Fruit fly (Drosophila melanogaster) whole organism, embryonic: ENCODE results near the gene Tps1.

Source experiments
- Ada2b ChIP-seq: fragments of 200-800 bp; sonication (Bioruptor generic); IDR thresholded peaks from 2 replicates; pipeline ENCODE4 v1.3.6; 2022; ENCODE audit warnings: missing biosample characterization, missing genetic modification characterization
- CG10274 ChIP-seq: fragments of 200-800 bp; sonication (Bioruptor generic); optimal IDR thresholded peaks from 3 replicates; lab custom pipeline; 2017; ENCODE audit warnings: missing biosample characterization, mild to moderate bottlenecking, missing genetic modification characterization
- CG11093 ChIP-seq: fragments of 200-800 bp; sonication (Bioruptor generic); IDR thresholded peaks from 3 replicates; pipeline ENCODE4 v1.3.6; 2022; ENCODE audit warnings: missing biosample characterization, missing genetic modification characterization
- CG11456 ChIP-seq: fragments of 200-800 bp; sonication (Bioruptor generic); IDR thresholded peaks from 3 replicates; pipeline ENCODE4 v1.3.6; 2022; ENCODE audit warnings: missing biosample characterization, missing genetic modification characterization
- CG11696 ChIP-seq: fragments of 200-800 bp; sonication (Bioruptor generic); IDR thresholded peaks from 2 replicates; pipeline ENCODE4 v1.3.6; 2022; ENCODE audit warnings: missing biosample characterization, missing genetic modification characterization
- CG12071 ChIP-seq: fragments of 200-800 bp; sonication (Bioruptor generic); optimal IDR thresholded peaks from 3 replicates; lab custom pipeline; 2018; ENCODE audit warnings: missing biosample characterization, mild to moderate bottlenecking, missing genetic modification characterization
- CG12236 ChIP-seq: fragments of 200-800 bp; sonication (Bioruptor generic); optimal IDR thresholded peaks from 2 replicates; lab custom pipeline; 2016; ENCODE audit warnings: missing biosample characterization, missing genetic modification characterization
- CG12769 ChIP-seq: fragments of 200-800 bp; sonication (Bioruptor generic); optimal IDR thresholded peaks from 2 replicates; lab custom pipeline; 2019; ENCODE audit warnings: missing biosample characterization, mild to moderate bottlenecking, missing genetic modification characterization, moderate library complexity
- CG13296 ChIP-seq: fragments of 200-800 bp; sonication (Bioruptor generic); optimal IDR thresholded peaks from 3 replicates; lab custom pipeline; 2018; ENCODE audit warnings: missing biosample characterization, mild to moderate bottlenecking, missing genetic modification characterization
- CG13424 ChIP-seq: fragments of 200-800 bp; sonication (Bioruptor generic); optimal IDR thresholded peaks from 2 replicates; lab custom pipeline; 2019; ENCODE audit warnings: missing biosample characterization, mild to moderate bottlenecking, missing genetic modification characterization, moderate library complexity
- CG17612 ChIP-seq: fragments of 200-800 bp; sonication (Bioruptor generic); IDR thresholded peaks from 2 replicates; pipeline ENCODE4 v1.3.6; 2022; ENCODE audit warnings: missing biosample characterization, missing genetic modification characterization
- CG3065 ChIP-seq: fragments of 200-800 bp; sonication (Bioruptor generic); optimal IDR thresholded peaks from 2 replicates; lab custom pipeline; 2016; ENCODE audit warnings: missing biosample characterization, missing genetic modification characterization
- CG7357 ChIP-seq: fragments of 200-800 bp; sonication (Bioruptor generic); IDR thresholded peaks from 3 replicates; pipeline ENCODE4 v1.3.6; 2022; ENCODE audit warnings: missing biosample characterization, missing genetic modification characterization
- CG7745 ChIP-seq: fragments of 200-800 bp; sonication (Bioruptor generic); optimal IDR thresholded peaks from 2 replicates; lab custom pipeline; 2018; ENCODE audit warnings: missing biosample characterization, mild to moderate bottlenecking, missing genetic modification characterization, moderate library complexity
- CG7839 ChIP-seq: fragments of 200-800 bp; sonication (Bioruptor generic); optimal IDR thresholded peaks from 3 replicates; lab custom pipeline; 2018; ENCODE audit warnings: missing biosample characterization, mild to moderate bottlenecking, missing genetic modification characterization, moderate library complexity
- CG9932 ChIP-seq: fragments of 200-800 bp; sonication (Bioruptor generic); IDR thresholded peaks from 2 replicates; pipeline ENCODE4 v1.3.6; 2022; ENCODE audit warnings: missing biosample characterization, missing genetic modification characterization
- CHES-1-like ChIP-seq: fragments of 200-800 bp; sonication (Bioruptor generic); optimal IDR thresholded peaks from 2 replicates; lab custom pipeline; 2016; ENCODE audit warnings: missing biosample characterization, missing genetic modification characterization
- E2f2 ChIP-seq: fragments of 200-800 bp; sonication (Bioruptor generic); IDR thresholded peaks from 2 replicates; pipeline ENCODE4 v1.3.6; 2022; ENCODE audit warnings: missing biosample characterization, missing genetic modification characterization
- Ets65A ChIP-seq: fragments of 200-800 bp; sonication (Bioruptor generic); peaks from one replicate; lab custom pipeline; 2016; ENCODE audit warnings: missing biosample characterization, missing genetic modification characterization
- Ets97D ChIP-seq: fragments of 200-800 bp; sonication (Bioruptor generic); optimal IDR thresholded peaks from 3 replicates; lab custom pipeline; 2016; ENCODE audit warnings: missing biosample characterization, missing genetic modification characterization
- H2.0 ChIP-seq: fragments of 200-800 bp; sonication (Bioruptor generic); IDR thresholded peaks from 2 replicates; pipeline ENCODE4 v1.3.6; 2022; ENCODE audit warnings: missing biosample characterization, missing genetic modification characterization
- HLH54F ChIP-seq: fragments of 200-800 bp; sonication (Bioruptor generic); optimal IDR thresholded peaks from 3 replicates; lab custom pipeline; 2016; ENCODE audit warnings: missing biosample characterization, missing genetic modification characterization
- HLHmδ ChIP-seq: fragments of 200-800 bp; sonication (Bioruptor generic); optimal IDR thresholded peaks from 2 replicates; lab custom pipeline; 2018; ENCODE audit warnings: missing biosample characterization, mild to moderate bottlenecking, missing genetic modification characterization, moderate library complexity
- HmgZ ChIP-seq: fragments of 200-800 bp; sonication (Bioruptor generic); optimal IDR thresholded peaks from 2 replicates; lab custom pipeline; 2018; ENCODE audit warnings: missing biosample characterization, mild to moderate bottlenecking, missing genetic modification characterization
- Jarid2 ChIP-seq: fragments of 200-800 bp; sonication (Bioruptor generic); optimal IDR thresholded peaks from 3 replicates; lab custom pipeline; 2017; ENCODE audit warnings: mild to moderate bottlenecking, missing biosample characterization, missing genetic modification reagents, missing genetic modification characterization
- Myb ChIP-seq: fragments of 200-800 bp; sonication (Bioruptor generic); optimal IDR thresholded peaks from 2 replicates; lab custom pipeline; 2016; ENCODE audit warnings: missing biosample characterization, missing genetic modification characterization
- YL-1 ChIP-seq: fragments of 200-800 bp; sonication (Bioruptor generic); optimal IDR thresholded peaks from 3 replicates; lab custom pipeline; 2017; ENCODE audit warnings: missing biosample characterization, mild to moderate bottlenecking, missing genetic modification characterization
- ab ChIP-seq: fragments of 200-800 bp; sonication (Bioruptor generic); optimal IDR thresholded peaks from 2 replicates; lab custom pipeline; 2016; ENCODE audit warnings: missing biosample characterization, missing genetic modification characterization
- amos ChIP-seq: fragments of 200-800 bp; sonication (Bioruptor generic); IDR thresholded peaks from 2 replicates; pipeline ENCODE4 v1.3.6; 2022; ENCODE audit warnings: missing biosample characterization, missing genetic modification characterization; ENCODE audit not compliant: partially characterized antibody
- caup ChIP-seq: fragments of 200-800 bp; sonication (Bioruptor generic); optimal IDR thresholded peaks from 3 replicates; lab custom pipeline; 2017; ENCODE audit warnings: missing biosample characterization, mild to moderate bottlenecking, missing genetic modification characterization, moderate library complexity; ENCODE audit not compliant: severe bottlenecking
- cwo ChIP-seq: fragments of 200-800 bp; sonication (Bioruptor generic); optimal IDR thresholded peaks from 3 replicates; lab custom pipeline; 2017; ENCODE audit warnings: missing biosample characterization, missing genetic modification characterization, mild to moderate bottlenecking, moderate library complexity, missing genetic modification reagents
- dpn ChIP-seq, 2 experiments: fragments of 200-800 bp; sonication (Bioruptor generic); optimal IDR thresholded peaks; 3 replicates each; lab custom pipeline; 2016; ENCODE audit warnings: missing biosample characterization in 2 of 2, missing genetic modification characterization in 2 of 2
- esg ChIP-seq: fragments of 200-800 bp; sonication (Bioruptor generic); conservative IDR thresholded peaks from 2 replicates; pipeline ENCODE4 v1.3.6; 2022; ENCODE audit warnings: missing biosample characterization, missing genetic modification characterization
- exex ChIP-seq: fragments of 200-800 bp; sonication (Bioruptor generic); optimal IDR thresholded peaks from 4 replicates; lab custom pipeline; 2018; ENCODE audit warnings: missing biosample characterization, mild to moderate bottlenecking, missing genetic modification characterization, moderate library complexity
- grau ChIP-seq: fragments of 200-800 bp; optimal IDR thresholded peaks from 3 replicates; lab custom pipeline; 2019; ENCODE audit warnings: missing biosample characterization, mild to moderate bottlenecking, missing genetic modification characterization, moderate library complexity
- gro ChIP-seq: fragments of 200-800 bp; sonication (Bioruptor generic); optimal IDR thresholded peaks from 2 replicates; lab custom pipeline; 2016; ENCODE audit warnings: missing biosample characterization, missing genetic modification characterization
- her ChIP-seq: fragments of 200-800 bp; sonication (Bioruptor generic); optimal IDR thresholded peaks from 2 replicates; lab custom pipeline; 2016; ENCODE audit warnings: missing biosample characterization, missing genetic modification characterization
- hth ChIP-seq: fragments of >200 bp; optimal IDR thresholded peaks from 2 replicates; lab custom pipeline; 2017; ENCODE audit warnings: inconsistent platforms
- jigr1 ChIP-seq: fragments of 200-800 bp; sonication (Bioruptor generic); IDR thresholded peaks from 3 replicates; pipeline ENCODE4 v1.3.6; 2022; ENCODE audit warnings: missing biosample characterization, missing genetic modification characterization
- kay ChIP-seq: fragments of 200-800 bp; sonication (Bioruptor generic); optimal IDR thresholded peaks from 2 replicates; lab custom pipeline; 2016; ENCODE audit warnings: missing biosample characterization, missing genetic modification characterization
- klu ChIP-seq: fragments of 200-800 bp; sonication (Bioruptor generic); IDR thresholded peaks from 2 replicates; pipeline ENCODE4 v1.3.6; 2022; ENCODE audit warnings: missing biosample characterization, missing genetic modification characterization
- lab ChIP-seq: fragments of 200-800 bp; sonication (Bioruptor generic); optimal IDR thresholded peaks from 3 replicates; lab custom pipeline; 2017; ENCODE audit warnings: missing biosample characterization, missing genetic modification characterization, mild to moderate bottlenecking, moderate library complexity, missing genetic modification reagents
- nau ChIP-seq: fragments of 200-800 bp; sonication (Bioruptor generic); optimal IDR thresholded peaks from 3 replicates; lab custom pipeline; 2017; ENCODE audit warnings: missing biosample characterization, mild to moderate bottlenecking, missing genetic modification characterization, missing genetic modification reagents
- peb ChIP-seq: fragments of 200-800 bp; sonication (Bioruptor generic); IDR thresholded peaks from 2 replicates; pipeline ENCODE4 v1.3.6; 2022; ENCODE audit warnings: missing biosample characterization, missing genetic modification characterization
- pnt ChIP-seq: fragments of 200-800 bp; sonication (Bioruptor generic); optimal IDR thresholded peaks from 3 replicates; lab custom pipeline; 2016; ENCODE audit warnings: missing biosample characterization, missing genetic modification characterization
- pros ChIP-seq: fragments of 200-800 bp; sonication (Bioruptor generic); optimal IDR thresholded peaks from 3 replicates; lab custom pipeline; 2019; ENCODE audit warnings: missing biosample characterization, mild to moderate bottlenecking, missing genetic modification characterization, moderate library complexity
- sr ChIP-seq: fragments of 200-800 bp; sonication (Bioruptor generic); IDR thresholded peaks from 3 replicates; pipeline ENCODE4 v1.3.6; 2022; ENCODE audit warnings: missing biosample characterization, missing genetic modification characterization
- unc-4 ChIP-seq: fragments of 200-800 bp; sonication (Bioruptor generic); IDR thresholded peaks from 2 replicates; pipeline ENCODE4 v1.3.6; 2022; ENCODE audit warnings: missing biosample characterization, missing genetic modification characterization; ENCODE audit not compliant: partially characterized antibody
- vvl ChIP-seq: fragments of 200-800 bp; sonication (Bioruptor generic); IDR thresholded peaks from 2 replicates; pipeline ENCODE4 v1.3.6; 2022; ENCODE audit warnings: missing biosample characterization, missing genetic modification characterization
- wor ChIP-seq: fragments of 200-800 bp; sonication (Bioruptor generic); IDR thresholded peaks from 2 replicates; pipeline ENCODE4 v1.3.6; 2022; ENCODE audit warnings: missing biosample characterization, missing genetic modification characterization

The Tps1 gene

dm6 chr2L:4371516-4372136 is 16.5 kb upstream of the Tps1 start (continued):
- peak; percentile 75 for TF ChIP-seq CG7839 (tag; lab: Kevin White, UChicago)
- TF ChIP-seq CG17612 = peak; percentile 27; the same call in 1 of the 2 replicates
- peak; percentile 35 for TF ChIP-seq CG13296 (GFP tag; lab: Kevin White, UChicago)
- TF ChIP-seq caup (GFP tag; lab: Kevin White, UChicago) = no peak
- peak; percentile 75 for TF ChIP-seq grau (tag; lab: Kevin White, UChicago)
- peak; percentile 31 for TF ChIP-seq nau (GFP tag; lab: Kevin White, UChicago)
- TF ChIP-seq CG7745 (tag; lab: Kevin White, UChicago) = peak; percentile 42
- no peak for TF ChIP-seq H2.0 (GFP tag; lab: Robert Waterston, UW)
- TF ChIP-seq peb = no peak
- peak; percentile 85 for TF ChIP-seq Jarid2 (GFP tag; lab: Kevin White, UChicago)
- TF ChIP-seq CG11696 (GFP tag; lab: Robert Waterston, UW) = no peak
- no peak for TF ChIP-seq Ets97D (GFP tag; lab: Kevin White, UChicago)
- no peak for TF ChIP-seq CG12071
- TF ChIP-seq HLH54F = no peak
- 0 out of 3 replicates have a peak, but pooled peaks have one; percentile 15 for TF ChIP-seq CG7357
- TF ChIP-seq Ada2b (GFP tag; lab: Robert Waterston, UW) = no peak
- no peak for TF ChIP-seq unc-4
- TF ChIP-seq amos (GFP tag; lab: Robert Waterston, UW) = peak; percentile 34
- TF ChIP-seq HLHmδ (GFP tag; lab: Kevin White, UChicago) = peak; percentile 90
- peak; percentile 18; the same call in 1 of the 2 replicates for TF ChIP-seq E2f2 (GFP tag; lab: Robert Waterston, UW)
- TF ChIP-seq CG11093 (GFP tag; lab: Robert Waterston, UW) = 0 out of 3 replicates have a peak, but pooled peaks have one; percentile 15
- peak; percentile 58 for TF ChIP-seq vvl (GFP tag; lab: Robert Waterston, UW)
- TF ChIP-seq sr (GFP tag; lab: Robert Waterston, UW) = peak; percentile 60; the same call in 2 of the 3 replicates
- no peak for TF ChIP-seq cwo (GFP tag; lab: Kevin White, UChicago)
- peak; percentile 78 for TF ChIP-seq CG13424 (tag; lab: Kevin White, UChicago)
- 0 out of 2 replicates have a peak, but pooled peaks have one; percentile 22 for TF ChIP-seq esg (GFP tag; lab: Robert Waterston, UW)
- no peak for TF ChIP-seq CG12236
- peak; percentile 84 for TF ChIP-seq Ets65A (GFP tag; lab: Kevin White, UChicago)
- no peak for TF ChIP-seq gro (GFP tag; lab: Kevin White, UChicago)
- TF ChIP-seq CG9932 (GFP tag; lab: Robert Waterston, UW) = no peak
- no peak for TF ChIP-seq HmgZ
- TF ChIP-seq wor = no peak
- TF ChIP-seq Myb (GFP tag; lab: Kevin White, UChicago) = no peak
- no peak for TF ChIP-seq CG10274 (GFP tag; lab: Kevin White, UChicago)
- peak; percentile 36 for TF ChIP-seq CG12769 (tag; lab: Kevin White, UChicago)
- TF ChIP-seq pros (GFP tag; lab: Kevin White, UChicago) = peak; percentile 77
- TF ChIP-seq pnt (GFP tag; lab: Kevin White, UChicago) = no peak
- TF ChIP-seq CG3065 (GFP tag; lab: Kevin White, UChicago) = peak; percentile 49
- TF ChIP-seq lab (GFP tag; lab: Kevin White, UChicago) = peak; percentile 52
- peak; percentile 19 for TF ChIP-seq YL-1
- TF ChIP-seq jigr1 (GFP tag; lab: Robert Waterston, UW) = 0 out of 3 replicates have a peak, but pooled peaks have one; percentile 35
- TF ChIP-seq exex = no peak
- peak in 1 of 2 experiments; percentile 52 for TF ChIP-seq dpn (GFP tag; optimal IDR thresholded peaks at IDR 0.05; lab: Kevin White, UChicago)
- TF ChIP-seq CHES-1-like (GFP tag; lab: Kevin White, UChicago) = no peak
- no peak for TF ChIP-seq ab (GFP tag; lab: Kevin White, UChicago)
- TF ChIP-seq her (GFP tag; lab: Kevin White, UChicago) = no peak
- TF ChIP-seq kay (GFP tag; lab: Kevin White, UChicago) = peak; percentile 6
- TF ChIP-seq klu = no peak
- no peak for TF ChIP-seq hth (lab: Kevin White, UChicago)
- no peak for TF ChIP-seq CG11456 (GFP tag; lab: Robert Waterston, UW)
